Worm (Caenorhabditis elegans): ENCODE results near the gene che-2.

ce11 chrX:496795-497194 is 15.5 kb downstream of the che-2 start:
- TF ChIP-seq aly-1 (tag; optimal IDR thresholded peaks at IDR 0.05) (no peak), flt-1 (GFP tag; IDR thresholded peaks at IDR 0.05) (no peak), hnd-1 (tag; optimal IDR thresholded peaks at IDR 0.05) (no peak)

All from whole organism, early embryonic.